Worm (Caenorhabditis elegans) whole organism, L4 larva: ENCODE measurements around the gene algn-8.

Source experiments
- attf-4 ChIP-seq: sonication (generic microtip); optimal IDR thresholded peaks from 3 replicates; lab custom pipeline; 2017; ENCODE audit warnings: missing biosample characterization, missing genetic modification characterization
- daf-8 ChIP-seq: fragments of 200-800 bp; sonication (Bioruptor generic); IDR thresholded peaks from 2 replicates; pipeline ENCODE4 v1.3.6; 2022; ENCODE audit warnings: missing genetic modification characterization, missing compliant biosample characterization
- jun-1 ChIP-seq: fragments of 150-350 bp; optimal IDR thresholded peaks from 2 replicates; lab custom pipeline; 2014; ENCODE audit warnings: missing biosample characterization, missing genetic modification reagents, missing genetic modification characterization
- lin-38 ChIP-seq: fragments of 200-800 bp; sonication (Bioruptor generic); IDR thresholded peaks from 2 replicates; pipeline ENCODE4 v1.3.6; 2022; ENCODE audit warnings: missing genetic modification reagents, missing genetic modification characterization, missing compliant biosample characterization
- mdl-1 ChIP-seq, 2 experiments: fragments of 150-350 bp in 1 of 2; sonication (generic microtip) in 1 of 2; optimal IDR thresholded peaks; 2 replicates each; lab custom pipeline; 2014 to 2017; ENCODE audit warnings: missing biosample characterization in 2 of 2, missing genetic modification characterization in 2 of 2
- mep-1 ChIP-seq: fragments of 150-350 bp; sonication (generic microtip); optimal IDR thresholded peaks from 3 replicates; lab custom pipeline; 2014; ENCODE audit warnings: missing biosample characterization, missing genetic modification characterization
- mxl-2 ChIP-seq: fragments of 200-800 bp; sonication (Bioruptor generic); conservative IDR thresholded peaks from 2 replicates; pipeline ENCODE4 v1.3.6; 2022; ENCODE audit warnings: missing genetic modification reagents, missing genetic modification characterization, missing compliant biosample characterization
- zag-1 ChIP-seq: fragments of 150-350 bp; optimal IDR thresholded peaks from 2 replicates; lab custom pipeline; 2014; ENCODE audit warnings: missing biosample characterization, missing genetic modification characterization
- ztf-11 ChIP-seq: fragments of 150-350 bp; optimal IDR thresholded peaks from 2 replicates; lab custom pipeline; 2014; ENCODE audit warnings: missing biosample characterization, missing genetic modification characterization

ce11 chrII:9872961-9873360 is 13.3 kb downstream of the algn-8 start, which contains the start of gene chil-8:
- TF ChIP-seq zag-1 (tag; lab: Kevin White, UChicago) = no peak
- TF ChIP-seq ztf-11 = no peak
- TF ChIP-seq lin-38 (GFP tag; lab: Robert Waterston, UW) = no peak
- no peak for TF ChIP-seq mdl-1 (tag; optimal IDR thresholded peaks at IDR 0.05; lab: Kevin White, UChicago)
- no peak for TF ChIP-seq attf-4
- TF ChIP-seq mep-1 (tag; lab: Kevin White, UChicago) = no peak
- TF ChIP-seq daf-8 (GFP tag; lab: Robert Waterston, UW) = no peak
- no peak for TF ChIP-seq mxl-2 (GFP tag; lab: Robert Waterston, UW)
- TF ChIP-seq jun-1 (tag; lab: Kevin White, UChicago) = no peak
